Worm (Caenorhabditis elegans) whole organism, L4 larva: ENCODE measurements around the gene srw-22.

Experiments
- F10B5.3 ChIP-seq: sonication (generic microtip); optimal IDR thresholded peaks from 2 replicates; lab custom pipeline; 2016; ENCODE audit warnings: mild to moderate bottlenecking, missing genetic modification characterization, missing compliant biosample characterization
- F26F4.8 ChIP-seq: fragments of 200-800 bp; sonication (Bioruptor generic); conservative IDR thresholded peaks from 2 replicates; pipeline ENCODE4 v1.3.6; 2022; ENCODE audit warnings: missing genetic modification characterization, missing compliant biosample characterization
- F37D6.2 ChIP-seq: sonication (generic microtip); optimal IDR thresholded peaks from 2 replicates; lab custom pipeline; 2016; ENCODE audit warnings: mild to moderate bottlenecking, missing genetic modification characterization, missing compliant biosample characterization
- R02D3.7 ChIP-seq: fragments of 150-350 bp; sonication (generic microtip); optimal IDR thresholded peaks from 3 replicates; lab custom pipeline; 2014; ENCODE audit warnings: missing biosample characterization, missing genetic modification characterization
- T26A8.4 ChIP-seq: fragments of 200-800 bp; sonication (Bioruptor generic); IDR thresholded peaks from 2 replicates; pipeline ENCODE4 v1.3.6; 2022; ENCODE audit warnings: missing genetic modification characterization, missing compliant biosample characterization
- Y48G9A.11 ChIP-seq: fragments of 200-800 bp; sonication (Bioruptor generic); IDR thresholded peaks from 2 replicates; pipeline ENCODE4 v1.3.6; 2022; ENCODE audit warnings: missing genetic modification reagents, missing genetic modification characterization, missing compliant biosample characterization
- ceh-28 ChIP-seq: fragments of 150-350 bp; optimal IDR thresholded peaks from 2 replicates; lab custom pipeline; 2014; ENCODE audit warnings: missing biosample characterization, missing genetic modification reagents, missing genetic modification characterization
- ctbp-1 ChIP-seq: fragments of 200-800 bp; sonication (Bioruptor generic); IDR thresholded peaks from 2 replicates; pipeline ENCODE4 v1.3.6; 2022; ENCODE audit warnings: missing genetic modification reagents, missing genetic modification characterization, missing compliant biosample characterization
- daf-16 ChIP-seq, 3 experiments: sonication (generic microtip); optimal IDR thresholded peaks; 2 replicates each; lab custom pipeline; 2016 to 2017; ENCODE audit warnings: missing genetic modification characterization in 3 of 3, missing genetic modification reagents in 3 of 3, mild to moderate bottlenecking in 2 of 3, missing compliant biosample characterization in 2 of 3, missing biosample characterization in 1 of 3, moderate library complexity in 1 of 3
- daf-19 ChIP-seq: fragments of 200-800 bp; sonication (Bioruptor generic); conservative IDR thresholded peaks from 2 replicates; pipeline ENCODE4 v1.3.6; 2022; ENCODE audit warnings: missing genetic modification characterization, missing compliant biosample characterization
- dmd-6 ChIP-seq: fragments of 200-800 bp; sonication (Bioruptor generic); IDR thresholded peaks from 2 replicates; pipeline ENCODE4 v1.3.6; 2022; ENCODE audit warnings: missing genetic modification reagents, missing genetic modification characterization, missing compliant biosample characterization
- dmd-8 ChIP-seq: fragments of 200-800 bp; sonication (Bioruptor generic); IDR thresholded peaks from 2 replicates; pipeline ENCODE4 v1.3.6; 2022; ENCODE audit warnings: missing genetic modification characterization, missing compliant biosample characterization
- dve-1 ChIP-seq: sonication (generic microtip); optimal IDR thresholded peaks from 2 replicates; lab custom pipeline; 2017; ENCODE audit warnings: antibody characterized with exemption, mild to moderate bottlenecking, missing genetic modification characterization, missing compliant biosample characterization; ENCODE audit not compliant: insufficient read depth
- fkh-10 ChIP-seq: fragments of 150-350 bp; optimal IDR thresholded peaks from 2 replicates; lab custom pipeline; 2014; ENCODE audit warnings: missing biosample characterization, missing genetic modification reagents, missing genetic modification characterization
- hlh-30 ChIP-seq: sonication (generic microtip); optimal IDR thresholded peaks from 2 replicates; lab custom pipeline; 2017; ENCODE audit warnings: antibody characterized with exemption, mild to moderate bottlenecking, missing genetic modification characterization, missing compliant biosample characterization; ENCODE audit not compliant: insufficient read depth
- hmg-1.1 ChIP-seq: fragments of 200-800 bp; sonication (Bioruptor generic); IDR thresholded peaks from 2 replicates; pipeline ENCODE4 v1.3.6; 2022; ENCODE audit warnings: missing genetic modification reagents, missing genetic modification characterization, missing compliant biosample characterization
- lin-1 ChIP-seq: fragments of 200-800 bp; sonication (Bioruptor generic); IDR thresholded peaks from 2 replicates; pipeline ENCODE4 v1.3.6; 2022; ENCODE audit warnings: missing genetic modification reagents, missing genetic modification characterization, missing compliant biosample characterization
- lin-13 ChIP-seq: fragments of 150-350 bp; optimal IDR thresholded peaks from 2 replicates; lab custom pipeline; 2014; ENCODE audit warnings: missing biosample characterization, missing genetic modification reagents, missing genetic modification characterization
- lin-39 ChIP-seq: fragments of 150-350 bp; optimal IDR thresholded peaks from 2 replicates; lab custom pipeline; 2014; ENCODE audit warnings: missing biosample characterization, missing genetic modification reagents, missing genetic modification characterization
- madf-9 ChIP-seq: fragments of 200-800 bp; sonication (Bioruptor generic); conservative IDR thresholded peaks from 2 replicates; pipeline ENCODE4 v1.3.6; 2022; ENCODE audit warnings: missing genetic modification reagents, missing genetic modification characterization, missing compliant biosample characterization
- mdl-1 ChIP-seq, 2 experiments: fragments of 150-350 bp in 1 of 2; sonication (generic microtip) in 1 of 2; optimal IDR thresholded peaks; 2 replicates each; lab custom pipeline; 2014 to 2017; ENCODE audit warnings: missing biosample characterization in 2 of 2, missing genetic modification characterization in 2 of 2
- mep-1 ChIP-seq: fragments of 150-350 bp; sonication (generic microtip); optimal IDR thresholded peaks from 3 replicates; lab custom pipeline; 2014; ENCODE audit warnings: missing biosample characterization, missing genetic modification characterization
- nhr-111 ChIP-seq: fragments of 200-800 bp; sonication (Bioruptor generic); optimal IDR thresholded peaks from 2 replicates; lab custom pipeline; 2018; ENCODE audit warnings: mild to moderate bottlenecking, missing genetic modification characterization, missing compliant biosample characterization
- nhr-237 ChIP-seq: sonication (generic microtip); optimal IDR thresholded peaks from 2 replicates; lab custom pipeline; 2017; ENCODE audit warnings: missing biosample characterization, missing genetic modification characterization
- nhr-28 ChIP-seq: fragments of 150-350 bp; optimal IDR thresholded peaks from 2 replicates; lab custom pipeline; 2014; ENCODE audit warnings: missing biosample characterization, missing genetic modification characterization
- nhr-41 ChIP-seq: fragments of 200-800 bp; sonication (Bioruptor generic); IDR thresholded peaks from 2 replicates; pipeline ENCODE4 v1.3.6; 2022; ENCODE audit warnings: missing genetic modification reagents, missing genetic modification characterization, missing compliant biosample characterization
- nhr-42 ChIP-seq: fragments of 200-800 bp; sonication (Bioruptor generic); IDR thresholded peaks from 2 replicates; pipeline ENCODE4 v1.3.6; 2022; ENCODE audit warnings: missing genetic modification characterization, missing compliant biosample characterization
- nhr-48 ChIP-seq: sonication (generic microtip); optimal IDR thresholded peaks from 2 replicates; lab custom pipeline; 2016; ENCODE audit warnings: mild to moderate bottlenecking, missing genetic modification characterization, missing compliant biosample characterization
- nhr-6 ChIP-seq: fragments of 150-350 bp; optimal IDR thresholded peaks from 2 replicates; lab custom pipeline; 2014; ENCODE audit warnings: missing biosample characterization, missing genetic modification characterization
- nhr-77 ChIP-seq: fragments of 150-350 bp; optimal IDR thresholded peaks from 2 replicates; lab custom pipeline; 2014; ENCODE audit warnings: missing biosample characterization, missing genetic modification characterization
- pha-4 ChIP-seq, 2 experiments: fragments of 150-350 bp in 1 of 2; fragments of 200-800 bp in 1 of 2; sonication (Bioruptor generic) in 1 of 2; IDR thresholded peaks in 1 of 2; optimal IDR thresholded peaks in 1 of 2; 2 replicates each; pipeline versions ENCODE4 v1.3.6 to Lab custom; 2014 to 2022; ENCODE audit warnings: missing genetic modification characterization in 2 of 2, missing genetic modification reagents in 2 of 2, missing biosample characterization in 1 of 2, missing compliant biosample characterization in 1 of 2
- php-3 ChIP-seq: fragments of 200-800 bp; sonication (Bioruptor generic); IDR thresholded peaks from 2 replicates; pipeline ENCODE4 v1.3.6; 2022; ENCODE audit warnings: missing genetic modification reagents, missing genetic modification characterization, missing compliant biosample characterization
- pqm-1 ChIP-seq: sonication (generic microtip); optimal IDR thresholded peaks from 2 replicates; lab custom pipeline; 2017; ENCODE audit warnings: missing biosample characterization, missing genetic modification characterization
- set-16 ChIP-seq: fragments of 200-800 bp; sonication (Bioruptor generic); IDR thresholded peaks from 2 replicates; pipeline ENCODE4 v1.3.6; 2022; ENCODE audit warnings: missing genetic modification reagents, missing genetic modification characterization, missing compliant biosample characterization
- skn-1 ChIP-seq: fragments of 150-350 bp; optimal IDR thresholded peaks from 2 replicates; lab custom pipeline; 2014; ENCODE audit warnings: missing biosample characterization, missing genetic modification characterization
- tra-1 ChIP-seq: fragments of 200-800 bp; sonication (Bioruptor generic); IDR thresholded peaks from 2 replicates; pipeline ENCODE4 v1.3.6; 2022; ENCODE audit warnings: missing genetic modification reagents, missing genetic modification characterization, missing compliant biosample characterization
- unc-62 ChIP-seq, 3 experiments: fragments of 150-350 bp in 1 of 3; sonication (generic microtip); optimal IDR thresholded peaks in 2 of 3; peaks in 1 of 3; 1 replicate in 1 of 3; 2 replicates in 2 of 3; lab custom pipeline; 2014 to 2017; ENCODE audit warnings: missing biosample characterization in 3 of 3, missing genetic modification characterization in 3 of 3, missing genetic modification reagents in 3 of 3, missing genotype in 1 of 3
- zag-1 ChIP-seq: fragments of 150-350 bp; optimal IDR thresholded peaks from 2 replicates; lab custom pipeline; 2014; ENCODE audit warnings: missing biosample characterization, missing genetic modification characterization
- zfp-2 ChIP-seq: sonication (generic microtip); optimal IDR thresholded peaks from 2 replicates; lab custom pipeline; 2016; ENCODE audit warnings: mild to moderate bottlenecking, missing genetic modification characterization, missing compliant biosample characterization
- ztf-11 ChIP-seq: fragments of 150-350 bp; optimal IDR thresholded peaks from 2 replicates; lab custom pipeline; 2014; ENCODE audit warnings: missing biosample characterization, missing genetic modification characterization
- ztf-7 ChIP-seq: fragments of 150-350 bp; optimal IDR thresholded peaks from 2 replicates; lab custom pipeline; 2014; ENCODE audit warnings: missing biosample characterization, missing genetic modification characterization

srw-22 gene

DNA sequence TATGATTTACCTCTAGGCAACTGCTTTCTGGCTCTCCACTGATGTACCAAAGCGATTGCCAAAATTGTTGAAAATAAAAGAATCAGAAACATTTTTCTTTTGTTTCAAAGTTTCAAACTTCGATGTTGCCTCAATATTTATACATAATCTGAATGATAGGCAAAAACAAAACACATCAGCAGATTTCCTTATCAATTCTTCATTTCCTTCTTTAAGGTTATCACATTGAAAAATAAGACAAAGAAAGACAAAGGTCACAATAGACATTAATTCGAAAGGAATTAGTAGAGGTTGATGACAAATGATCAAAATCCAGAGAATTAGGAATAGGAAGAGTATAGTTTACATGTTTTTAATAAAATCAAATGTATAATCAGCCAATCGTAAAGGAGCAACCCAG, 22.6 kb downstream of the srw-22 start, which contains the start of gene cyp-34A2:
Gene cyp-34A2, minus strand, starts transcription at position 101 of the 400 bp plus-strand sequence.
- TF ChIP-seq ztf-11 (tag; lab: Kevin White, UChicago), result no peak
- TF ChIP-seq set-16, result no peak
- no peak for TF ChIP-seq nhr-41
- TF ChIP-seq nhr-6 (tag; lab: Kevin White, UChicago), result no peak
- no peak for TF ChIP-seq lin-1 (GFP tag; lab: Robert Waterston, UW)
- no peak for TF ChIP-seq lin-13 (GFP tag; lab: Kevin White, UChicago)
- no peak for TF ChIP-seq zag-1 (tag; lab: Kevin White, UChicago)
- TF ChIP-seq ceh-28 (tag; lab: Kevin White, UChicago), result no peak
- TF ChIP-seq php-3, result no peak
- TF ChIP-seq pha-4 (GFP tag; IDR thresholded peaks at IDR 0.05; lab: Robert Waterston, UW), result no peak
- TF ChIP-seq pha-4 (tag; optimal IDR thresholded peaks at IDR 0.05; lab: Kevin White, UChicago), result no peak
- no peak for TF ChIP-seq F10B5.3
- no peak for TF ChIP-seq nhr-42
- no peak for TF ChIP-seq madf-9 (GFP tag; lab: Robert Waterston, UW)
- TF ChIP-seq nhr-237 (tag; lab: Kevin White, UChicago), result no peak
- TF ChIP-seq mep-1 (tag; lab: Kevin White, UChicago), result no peak

DNA sequence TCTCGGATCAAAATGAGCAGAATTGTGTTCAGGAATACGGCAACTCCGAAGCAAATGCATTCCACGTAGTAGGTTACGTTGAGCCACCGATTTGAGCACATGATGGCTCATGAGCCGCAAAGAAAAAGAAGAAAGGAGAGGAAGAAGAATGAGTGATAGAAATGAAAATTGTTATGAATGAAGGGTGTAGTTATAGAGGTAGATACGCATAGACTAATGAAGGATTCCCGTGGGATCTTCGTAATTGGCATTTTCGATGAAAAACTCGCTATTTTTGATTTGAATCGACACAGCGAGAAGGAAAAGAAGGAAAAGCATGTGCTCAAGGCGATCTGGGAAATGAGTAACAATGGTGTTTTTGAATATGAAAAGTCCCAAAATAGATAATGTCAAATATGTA, 25.5 kb downstream of the srw-22 start, which contains the start of gene str-96:
Gene str-96, minus strand, starts transcription at position 101 of the 400 bp plus-strand sequence.
- TF ChIP-seq nhr-111 (GFP tag; lab: Kevin White, UChicago) (no peak), nhr-237 (tag; lab: Kevin White, UChicago) (no peak), skn-1 (tag; lab: Kevin White, UChicago) (no peak), dmd-8 (no peak), mep-1 (tag; lab: Kevin White, UChicago) (no peak), F26F4.8 (GFP tag; lab: Robert Waterston, UW) (no peak), daf-19 (GFP tag; lab: Robert Waterston, UW) (no peak), nhr-6 (tag; lab: Kevin White, UChicago) (no peak), tra-1 (no peak), zfp-2 (no peak), hmg-1.1 (GFP tag; lab: Robert Waterston, UW) (no peak), Y48G9A.11 (GFP tag; lab: Robert Waterston, UW) (no peak), F37D6.2 (tag; lab: Kevin White, UChicago) (no peak)
- TF ChIP-seq, all 104 proteins: peak for 0

DNA sequence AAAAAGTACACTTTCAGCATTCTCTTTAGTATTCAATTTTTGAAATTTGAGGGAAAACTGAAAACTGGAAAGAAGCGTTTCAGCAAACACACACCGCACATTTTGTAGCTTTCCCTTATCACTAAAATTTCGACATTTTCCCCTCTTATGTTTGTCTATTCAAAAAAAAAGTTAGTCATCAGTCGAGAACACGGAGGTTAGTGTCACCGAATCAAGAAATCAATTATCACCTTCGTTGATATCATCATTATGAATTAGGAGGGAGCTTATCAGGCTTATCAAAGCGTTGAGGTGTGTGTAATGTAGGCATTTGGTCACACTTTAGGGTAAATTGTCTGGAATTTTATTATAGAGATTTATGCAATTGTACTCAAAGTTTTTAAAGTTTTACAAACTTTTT, 30.2 kb downstream of the srw-22 start, which contains the start of gene cpr-3:
Gene cpr-3, minus strand, starts transcription at position 104 of the 400 bp plus-strand sequence.
- TF ChIP-seq hlh-30 (tag; lab: Kevin White, UChicago), result peak; percentile 49
- no peak for TF ChIP-seq T26A8.4 (GFP tag; lab: Robert Waterston, UW)
- no peak for TF ChIP-seq unc-62 (GFP tag; optimal IDR thresholded peaks at IDR 0.05 in 1 of 2; lab: Kevin White, UChicago)
- no peak for TF ChIP-seq unc-62 (tag; optimal IDR thresholded peaks at IDR 0.05; lab: Kevin White, UChicago)
- peak; percentile 73 for TF ChIP-seq dve-1 (tag; lab: Kevin White, UChicago)
- no peak for TF ChIP-seq fkh-10 (GFP tag; lab: Kevin White, UChicago)
- no peak for TF ChIP-seq R02D3.7 (tag; lab: Kevin White, UChicago)
- TF ChIP-seq pqm-1 (tag; lab: Kevin White, UChicago), result peak; percentile 99
- TF ChIP-seq lin-39 (tag; lab: Kevin White, UChicago), result no peak
- TF ChIP-seq nhr-6 (tag; lab: Kevin White, UChicago), result peak; percentile 99
- TF ChIP-seq pha-4 (GFP tag; IDR thresholded peaks at IDR 0.05; lab: Robert Waterston, UW), result no peak; the same call in 1 of the 2 replicates
- TF ChIP-seq pha-4 (tag; optimal IDR thresholded peaks at IDR 0.05; lab: Kevin White, UChicago), result no peak
- peak in 1 of 2 experiments; percentile 30 for TF ChIP-seq mdl-1 (tag; optimal IDR thresholded peaks at IDR 0.05; lab: Kevin White, UChicago)
- peak; percentile 27 for TF ChIP-seq nhr-48 (tag; lab: Kevin White, UChicago)
- TF ChIP-seq ctbp-1 (GFP tag; lab: Robert Waterston, UW), result no peak
- peak; percentile 83 for TF ChIP-seq nhr-77 (tag; lab: Kevin White, UChicago)
- no peak for TF ChIP-seq daf-16 (GFP tag; optimal IDR thresholded peaks at IDR 0.05; lab: Kevin White, UChicago)
- peak; percentile 85 for TF ChIP-seq daf-16 (tag; optimal IDR thresholded peaks at IDR 0.05; lab: Kevin White, UChicago)
- TF ChIP-seq nhr-28 (tag; lab: Kevin White, UChicago), result peak; percentile 98
- peak; percentile 95 for TF ChIP-seq dmd-6
- peak; percentile 31 for TF ChIP-seq ztf-7 (tag; lab: Kevin White, UChicago)
